Fruit fly (Drosophila melanogaster) whole organism, embryonic: Measurements from ENCODE around the gene CG14965.

Source experiments
- B-H2 ChIP-seq: fragments of 200-800 bp; sonication (Bioruptor generic); optimal IDR thresholded peaks from 2 replicates; lab custom pipeline; 2018; ENCODE audit warnings: missing biosample characterization, mild to moderate bottlenecking, missing genetic modification characterization
- CG10543 ChIP-seq: fragments of 200-800 bp; sonication (Bioruptor generic); optimal IDR thresholded peaks from 3 replicates; lab custom pipeline; 2017; ENCODE audit warnings: missing biosample characterization, mild to moderate bottlenecking, missing genetic modification characterization, moderate library complexity
- CG10654 ChIP-seq: fragments of 200-800 bp; sonication (Bioruptor generic); optimal IDR thresholded peaks from 2 replicates; lab custom pipeline; 2016; ENCODE audit warnings: missing biosample characterization, missing genetic modification characterization
- CG11398 ChIP-seq: fragments of 200-800 bp; sonication (Bioruptor generic); optimal IDR thresholded peaks from 2 replicates; lab custom pipeline; 2016; ENCODE audit warnings: missing biosample characterization, missing genetic modification characterization
- CG12155 ChIP-seq: fragments of 200-800 bp; sonication (Bioruptor generic); optimal IDR thresholded peaks from 3 replicates; lab custom pipeline; 2016; ENCODE audit warnings: missing biosample characterization, missing genetic modification characterization
- CG13624 ChIP-seq: fragments of 200-800 bp; sonication (Bioruptor generic); optimal IDR thresholded peaks from 2 replicates; lab custom pipeline; 2016; ENCODE audit warnings: missing biosample characterization, missing genetic modification characterization
- CG14860 ChIP-seq: fragments of 200-800 bp; sonication (Bioruptor generic); IDR thresholded peaks from 3 replicates; pipeline ENCODE4 v1.3.6; 2022; ENCODE audit warnings: missing biosample characterization, missing genetic modification characterization; ENCODE audit not compliant: partially characterized antibody
- CG30020 ChIP-seq: fragments of 200-800 bp; optimal IDR thresholded peaks from 2 replicates; lab custom pipeline; 2019; ENCODE audit warnings: missing biosample characterization, mild to moderate bottlenecking, missing genetic modification characterization, moderate library complexity
- CG3847 ChIP-seq: fragments of 200-800 bp; sonication (Bioruptor generic); IDR thresholded peaks from 2 replicates; pipeline ENCODE4 v1.3.6; 2022; ENCODE audit warnings: missing biosample characterization, missing genetic modification characterization
- CG4404 ChIP-seq: fragments of 200-800 bp; sonication (Bioruptor generic); IDR thresholded peaks from 2 replicates; pipeline ENCODE4 v1.3.6; 2022; ENCODE audit warnings: missing biosample characterization, missing genetic modification characterization
- CG6813 ChIP-seq: fragments of 200-800 bp; sonication (Bioruptor generic); optimal IDR thresholded peaks from 2 replicates; lab custom pipeline; 2017; ENCODE audit warnings: missing biosample characterization, missing genetic modification characterization, mild to moderate bottlenecking, moderate library complexity, missing genetic modification reagents
- CG7372 ChIP-seq: fragments of 200-800 bp; sonication (Bioruptor generic); IDR thresholded peaks from 2 replicates; pipeline ENCODE4 v1.3.6; 2022; ENCODE audit warnings: missing biosample characterization, missing genetic modification characterization
- CG8290 ChIP-seq, 3 experiments: fragments of 200-800 bp; sonication (Bioruptor generic); optimal IDR thresholded peaks; 2 replicates each; lab custom pipeline; 2016 to 2019; ENCODE audit warnings: missing biosample characterization in 3 of 3, missing genetic modification characterization in 3 of 3, mild to moderate bottlenecking in 2 of 3, moderate library complexity in 1 of 3
- CG9876 ChIP-seq: fragments of 200-800 bp; sonication (Bioruptor generic); optimal IDR thresholded peaks from 2 replicates; lab custom pipeline; 2016; ENCODE audit warnings: missing biosample characterization, missing genetic modification characterization
- CrebB ChIP-seq: fragments of 200-800 bp; sonication (Bioruptor generic); optimal IDR thresholded peaks from 3 replicates; lab custom pipeline; 2018; ENCODE audit warnings: missing biosample characterization, mild to moderate bottlenecking, missing genetic modification characterization
- Dll ChIP-seq: fragments of 200-800 bp; sonication (Bioruptor generic); IDR thresholded peaks from 4 replicates; pipeline ENCODE4 v1.3.6; 2022; ENCODE audit warnings: missing biosample characterization, missing genetic modification characterization; ENCODE audit not compliant: partially characterized antibody
- Doc2 ChIP-seq: fragments of 200-800 bp; sonication (Bioruptor generic); IDR thresholded peaks from 2 replicates; pipeline ENCODE4 v1.3.6; 2022; ENCODE audit warnings: missing biosample characterization, missing genetic modification characterization
- Dp ChIP-seq: fragments of 200-800 bp; sonication (Bioruptor generic); optimal IDR thresholded peaks from 2 replicates; lab custom pipeline; 2018; ENCODE audit warnings: missing biosample characterization, mild to moderate bottlenecking, missing genetic modification characterization, moderate library complexity
- Elba2 ChIP-seq: fragments of 200-800 bp; sonication (Bioruptor generic); optimal IDR thresholded peaks from 3 replicates; lab custom pipeline; 2016; ENCODE audit warnings: missing biosample characterization, missing genetic modification characterization
- Ets65A ChIP-seq: fragments of 200-800 bp; sonication (Bioruptor generic); peaks from one replicate; lab custom pipeline; 2016; ENCODE audit warnings: missing biosample characterization, missing genetic modification characterization
- Fer1 ChIP-seq: fragments of 200-800 bp; sonication (Bioruptor generic); optimal IDR thresholded peaks from 2 replicates; lab custom pipeline; 2017; ENCODE audit warnings: missing biosample characterization, mild to moderate bottlenecking, missing genetic modification characterization
- Fer3 ChIP-seq: fragments of 200-800 bp; sonication (Bioruptor generic); optimal IDR thresholded peaks from 2 replicates; lab custom pipeline; 2018; ENCODE audit warnings: missing biosample characterization, mild to moderate bottlenecking, missing genetic modification characterization, moderate library complexity
- GATAe ChIP-seq: fragments of 200-800 bp; sonication (Bioruptor generic); conservative IDR thresholded peaks from 2 replicates; pipeline ENCODE4 v1.3.6; 2022; ENCODE audit warnings: missing biosample characterization, missing genetic modification characterization
- HLH4C ChIP-seq: fragments of 200-800 bp; sonication (Bioruptor generic); IDR thresholded peaks from 3 replicates; pipeline ENCODE4 v1.3.6; 2022; ENCODE audit warnings: missing biosample characterization, missing genetic modification characterization; ENCODE audit not compliant: partially characterized antibody
- HmgD ChIP-seq: fragments of 200-800 bp; sonication (Bioruptor generic); optimal IDR thresholded peaks from 3 replicates; lab custom pipeline; 2016; ENCODE audit warnings: missing biosample characterization, missing genetic modification characterization
- Myb ChIP-seq: fragments of 200-800 bp; sonication (Bioruptor generic); optimal IDR thresholded peaks from 2 replicates; lab custom pipeline; 2016; ENCODE audit warnings: missing biosample characterization, missing genetic modification characterization
- Scr ChIP-seq: fragments of 200-800 bp; sonication (Bioruptor generic); IDR thresholded peaks from 2 replicates; pipeline ENCODE4 v1.3.6; 2022; ENCODE audit warnings: missing biosample characterization, missing genetic modification characterization; ENCODE audit not compliant: partially characterized antibody
- Tbp ChIP-seq: fragments of >200 bp; optimal IDR thresholded peaks from 2 replicates; lab custom pipeline; 2018; ENCODE audit warnings: missing biosample characterization, missing genetic modification characterization
- Trl ChIP-seq, 3 experiments: fragments of >200 bp in 2 of 3; fragments of 200-800 bp in 1 of 3; sonication (Bioruptor generic) in 1 of 3; optimal IDR thresholded peaks; 2 replicates in 1 of 3; 3 replicates in 2 of 3; lab custom pipeline; 2016 to 2017; ENCODE audit warnings: missing biosample characterization in 1 of 3, missing genetic modification characterization in 1 of 3
- chif ChIP-seq, 2 experiments: fragments of 200-800 bp; sonication (Bioruptor generic); optimal IDR thresholded peaks; 3 replicates each; lab custom pipeline; 2016; ENCODE audit warnings: missing biosample characterization in 2 of 2, missing genetic modification characterization in 2 of 2
- crol ChIP-seq: fragments of 200-800 bp; sonication (Bioruptor generic); IDR thresholded peaks from 2 replicates; pipeline ENCODE4 v1.3.6; 2022; ENCODE audit warnings: missing biosample characterization, missing genetic modification characterization
- crp ChIP-seq, 2 experiments: fragments of 200-800 bp; sonication (Bioruptor generic); optimal IDR thresholded peaks; 2 replicates in 1 of 2; 3 replicates in 1 of 2; lab custom pipeline; 2017; ENCODE audit warnings: missing biosample characterization in 2 of 2, missing genetic modification characterization in 2 of 2, mild to moderate bottlenecking in 1 of 2, moderate library complexity in 1 of 2
- dmrt99B ChIP-seq: fragments of 200-800 bp; sonication (Bioruptor generic); optimal IDR thresholded peaks from 2 replicates; lab custom pipeline; 2018; ENCODE audit warnings: missing biosample characterization, mild to moderate bottlenecking, missing genetic modification characterization, moderate library complexity
- emc ChIP-seq: fragments of 200-800 bp; sonication (Bioruptor generic); optimal IDR thresholded peaks from 2 replicates; lab custom pipeline; 2016; ENCODE audit warnings: missing biosample characterization, missing genetic modification characterization
- gfzf ChIP-seq: fragments of 200-800 bp; sonication (Bioruptor generic); optimal IDR thresholded peaks from 2 replicates; lab custom pipeline; 2016; ENCODE audit warnings: missing biosample characterization, mild to moderate bottlenecking, missing genetic modification characterization, moderate library complexity
- gsb ChIP-seq: fragments of 200-800 bp; sonication (Bioruptor generic); IDR thresholded peaks from 2 replicates; pipeline ENCODE4 v1.3.6; 2022; ENCODE audit warnings: missing biosample characterization, missing genetic modification characterization
- gsb-n ChIP-seq: fragments of 200-800 bp; sonication (Bioruptor generic); optimal IDR thresholded peaks from 3 replicates; lab custom pipeline; 2018; ENCODE audit warnings: missing biosample characterization, mild to moderate bottlenecking, missing genetic modification characterization
- h ChIP-seq: fragments of >200 bp; optimal IDR thresholded peaks from 2 replicates; lab custom pipeline; 2017
- hb ChIP-seq: fragments of 200-800 bp; sonication (Bioruptor generic); IDR thresholded peaks from 3 replicates; pipeline ENCODE4 v1.3.6; 2022; ENCODE audit warnings: missing biosample characterization, missing genetic modification characterization; ENCODE audit not compliant: partially characterized antibody
- insv ChIP-seq, 2 experiments: fragments of 200-800 bp; sonication (Bioruptor generic); optimal IDR thresholded peaks; 3 replicates each; lab custom pipeline; 2016 to 2018; ENCODE audit warnings: missing biosample characterization in 2 of 2, missing genetic modification characterization in 2 of 2
- jumu ChIP-seq: fragments of 200-800 bp; sonication (Bioruptor generic); optimal IDR thresholded peaks from 3 replicates; lab custom pipeline; 2016; ENCODE audit warnings: missing biosample characterization, missing genetic modification characterization
- kni ChIP-seq: fragments of 200-800 bp; sonication (Bioruptor generic); optimal IDR thresholded peaks from 3 replicates; lab custom pipeline; 2017; ENCODE audit warnings: mild to moderate bottlenecking, missing biosample characterization, missing genetic modification reagents, missing genetic modification characterization
- luna ChIP-seq: fragments of 200-800 bp; sonication (Bioruptor generic); optimal IDR thresholded peaks from 2 replicates; lab custom pipeline; 2016; ENCODE audit warnings: missing biosample characterization, missing genetic modification characterization
- nerfin-2 ChIP-seq: fragments of 200-800 bp; sonication (Bioruptor generic); IDR thresholded peaks from 2 replicates; pipeline ENCODE4 v1.3.6; 2022; ENCODE audit warnings: missing biosample characterization, missing genetic modification characterization; ENCODE audit not compliant: partially characterized antibody
- pb ChIP-seq: fragments of 200-800 bp; sonication (Bioruptor generic); optimal IDR thresholded peaks from 3 replicates; lab custom pipeline; 2016; ENCODE audit warnings: missing biosample characterization, missing genetic modification characterization
- sens ChIP-seq: fragments of 200-800 bp; sonication (Bioruptor generic); peaks from one replicate; lab custom pipeline; 2016; ENCODE audit warnings: missing biosample characterization, missing genetic modification characterization
- slp2 ChIP-seq: fragments of 200-800 bp; sonication (Bioruptor generic); optimal IDR thresholded peaks from 2 replicates; lab custom pipeline; 2016; ENCODE audit warnings: missing biosample characterization, missing genetic modification characterization
- tna ChIP-seq: fragments of 200-800 bp; sonication (Bioruptor generic); IDR thresholded peaks from 2 replicates; pipeline ENCODE4 v1.3.6; 2022; ENCODE audit warnings: missing biosample characterization, missing genetic modification characterization; ENCODE audit not compliant: partially characterized antibody
- wdn ChIP-seq: fragments of 200-800 bp; sonication (Bioruptor generic); IDR thresholded peaks from 2 replicates; pipeline ENCODE4 v1.3.6; 2022; ENCODE audit warnings: missing biosample characterization, missing genetic modification characterization
- z ChIP-seq: fragments of 200-800 bp; sonication (Bioruptor generic); IDR thresholded peaks from 3 replicates; pipeline ENCODE4 v1.3.6; 2022; ENCODE audit warnings: missing biosample characterization, missing genetic modification characterization
- zf30C ChIP-seq: fragments of 200-800 bp; sonication (Bioruptor generic); optimal IDR thresholded peaks from 3 replicates; lab custom pipeline; 2018; ENCODE audit warnings: missing biosample characterization, mild to moderate bottlenecking, missing genetic modification characterization

Gene CG14965

DNA sequence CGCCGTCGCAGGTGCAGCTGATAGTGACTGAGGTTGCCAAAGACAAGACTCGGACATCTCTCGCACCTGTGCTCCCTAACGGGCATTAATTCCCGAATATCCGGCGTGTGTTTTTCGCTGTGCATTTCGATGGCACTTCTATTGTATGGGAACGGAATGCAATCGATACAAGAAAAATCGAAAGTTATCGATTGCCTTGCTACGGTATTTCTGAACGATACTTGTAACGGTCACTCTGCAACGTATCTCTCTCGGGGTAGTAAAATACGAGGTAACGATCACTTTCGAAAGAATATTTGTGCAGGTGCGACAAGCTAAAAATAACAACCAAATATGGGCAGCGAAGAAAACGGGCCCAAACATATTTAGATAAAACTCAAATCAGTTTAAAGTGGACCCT is 27.3 kb downstream of the CG14965 start, which contains the start of gene CG32280 (continued):
- TF ChIP-seq Trl (optimal IDR thresholded peaks at IDR 0.05; lab: Kevin White, UChicago), result no peak
- peak; percentile 15 for TF ChIP-seq Trl (GFP tag; optimal IDR thresholded peaks at IDR 0.05; lab: Kevin White, UChicago)
- no peak for TF ChIP-seq Doc2 (GFP tag; lab: Robert Waterston, UW)
- TF ChIP-seq Myb (GFP tag; lab: Kevin White, UChicago), result peak; percentile 82
- TF ChIP-seq nerfin-2 (GFP tag; lab: Robert Waterston, UW), result peak; percentile 81
- TF ChIP-seq sens (GFP tag; lab: Kevin White, UChicago), result peak; percentile 91
- TF ChIP-seq CG6813, result peak; percentile 29
- peak; percentile 24 for TF ChIP-seq slp2 (GFP tag; lab: Kevin White, UChicago)
- TF ChIP-seq CG14860 (GFP tag; lab: Robert Waterston, UW), result peak; percentile 82
- peak; percentile 24 for TF ChIP-seq CG13624 (GFP tag; lab: Kevin White, UChicago)
- TF ChIP-seq Scr (GFP tag; lab: Robert Waterston, UW), result peak; percentile 84
- peak; percentile 20 for TF ChIP-seq B-H2
- no peak for TF ChIP-seq CG7372 (GFP tag; lab: Robert Waterston, UW)
- peak; percentile 10 for TF ChIP-seq CG10543 (GFP tag; lab: Kevin White, UChicago)
- no peak for TF ChIP-seq Fer3 (tag; lab: Kevin White, UChicago)
- TF ChIP-seq wdn (GFP tag; lab: Robert Waterston, UW), result no peak
- TF ChIP-seq Elba2, result no peak
- no peak for TF ChIP-seq crol (GFP tag; lab: Robert Waterston, UW)
- no peak for TF ChIP-seq luna (GFP tag; lab: Kevin White, UChicago)
- peak; percentile 85 for TF ChIP-seq tna (GFP tag; lab: Robert Waterston, UW)
- peak; percentile 82 for TF ChIP-seq Dll (GFP tag; lab: Robert Waterston, UW)
- TF ChIP-seq Fer1 (GFP tag; lab: Kevin White, UChicago), result peak; percentile 40
- TF ChIP-seq Tbp (GFP tag; lab: Kevin White, UChicago), result no peak
- TF ChIP-seq Dp (GFP tag; lab: Kevin White, UChicago), result peak; percentile 28
- TF ChIP-seq kni (GFP tag; lab: Kevin White, UChicago), result no peak
- no peak for TF ChIP-seq CG10654 (GFP tag; lab: Kevin White, UChicago)
- TF ChIP-seq CG9876 (GFP tag; lab: Kevin White, UChicago), result no peak
- peak; percentile 41; the same call in 1 of the 2 replicates for TF ChIP-seq CG3847 (GFP tag; lab: Robert Waterston, UW)
- TF ChIP-seq insv (GFP tag; optimal IDR thresholded peaks at IDR 0.05; lab: Kevin White, UChicago), result peak in 1 of 2 experiments; percentile 11
- no peak for TF ChIP-seq dmrt99B
- TF ChIP-seq CG11398 (GFP tag; lab: Kevin White, UChicago), result peak; percentile 13
- no peak for TF ChIP-seq gsb (GFP tag; lab: Robert Waterston, UW)
- TF ChIP-seq Ets65A (GFP tag; lab: Kevin White, UChicago), result no peak
- peak; percentile 31 for TF ChIP-seq CG30020 (tag; lab: Kevin White, UChicago)
- TF ChIP-seq CG8290 (GFP tag; optimal IDR thresholded peaks at IDR 0.05; lab: Kevin White, UChicago), result peak; percentile 19
- no peak for TF ChIP-seq CG8290 (tag; optimal IDR thresholded peaks at IDR 0.05; lab: Kevin White, UChicago)
- TF ChIP-seq z, result no peak
- no peak for TF ChIP-seq chif (GFP tag; optimal IDR thresholded peaks at IDR 0.05; lab: Kevin White, UChicago)
- TF ChIP-seq jumu (GFP tag; lab: Kevin White, UChicago), result peak; percentile 21
- TF ChIP-seq GATAe, result no peak
- TF ChIP-seq CG4404 (GFP tag; lab: Robert Waterston, UW), result no peak
- no peak for TF ChIP-seq gsb-n (tag; lab: Kevin White, UChicago)
- TF ChIP-seq HmgD (GFP tag; lab: Kevin White, UChicago), result peak; percentile 68
- TF ChIP-seq CG12155 (GFP tag; lab: Kevin White, UChicago), result peak; percentile 46
- TF ChIP-seq hb (GFP tag; lab: Robert Waterston, UW), result peak; percentile 73
- peak; percentile 86 for TF ChIP-seq HLH4C
- no peak for TF ChIP-seq crp (GFP tag; optimal IDR thresholded peaks at IDR 0.05; lab: Kevin White, UChicago)
- no peak for TF ChIP-seq emc (GFP tag; lab: Kevin White, UChicago)
- peak; percentile 7 for TF ChIP-seq pb (GFP tag; lab: Kevin White, UChicago)
- TF ChIP-seq zf30C (GFP tag; lab: Kevin White, UChicago), result peak; percentile 85
- peak; percentile 35 for TF ChIP-seq CrebB
- peak; percentile 86 for TF ChIP-seq gfzf
- no peak for TF ChIP-seq h (lab: Kevin White, UChicago)
